Fruit fly (Drosophila melanogaster) whole organism: ENCODE measurements around the gene Noa36.

Experiments
- CG8478 ChIP-seq: fragments of >200 bp; optimal IDR thresholded peaks from 2 replicates; lab custom pipeline; 2018; ENCODE audit warnings: inconsistent platforms
- Dll ChIP-seq: fragments of >200 bp; optimal IDR thresholded peaks from 2 replicates; lab custom pipeline; 2017
- EcR ChIP-seq, 2 experiments: fragments of >200 bp; optimal IDR thresholded peaks; 2 replicates each; lab custom pipeline; 2017; ENCODE audit warnings: missing biosample characterization in 2 of 2, missing genetic modification characterization in 2 of 2, missing genetic modification reagents in 2 of 2
- psq ChIP-seq: fragments of >200 bp; optimal IDR thresholded peaks from 2 replicates; lab custom pipeline; 2017

- TF ChIP-seq EcR (GFP tag; optimal IDR thresholded peaks at IDR 0.05; lab: Kevin White, UChicago) (no peak), psq (lab: Kevin White, UChicago) (no peak), Dll (lab: Kevin White, UChicago) (no peak), CG8478 (no peak)
These were observed 46.1 kb downstream of the Noa36 start for dm6 chr3R:28553023-28553422.
